Worm (Caenorhabditis elegans) whole organism, young adult: Measurements from ENCODE around the gene pgp-12.

Experiments used
- B0019.2 ChIP-seq: fragments of 200-800 bp; sonication (Bioruptor generic); conservative IDR thresholded peaks from 2 replicates; pipeline ENCODE4 v1.3.6; 2022; ENCODE audit warnings: missing genetic modification reagents, missing genetic modification characterization, missing compliant biosample characterization
- B0261.1 ChIP-seq: sonication (generic microtip); optimal IDR thresholded peaks from 2 replicates; lab custom pipeline; 2016; ENCODE audit warnings: mild to moderate bottlenecking, missing genetic modification characterization, moderate library complexity, missing compliant biosample characterization
- C06A6.2 ChIP-seq: fragments of 200-800 bp; sonication (Bioruptor generic); conservative IDR thresholded peaks from 2 replicates; pipeline ENCODE4 v1.3.6; 2022; ENCODE audit warnings: missing genetic modification characterization, missing compliant biosample characterization
- F10E7.11 ChIP-seq: sonication (generic microtip); optimal IDR thresholded peaks from 2 replicates; lab custom pipeline; 2017; ENCODE audit warnings: mild to moderate bottlenecking, missing genetic modification characterization, moderate library complexity, missing compliant biosample characterization
- F23B12.7 ChIP-seq: sonication (generic microtip); optimal IDR thresholded peaks from 2 replicates; lab custom pipeline; 2017; ENCODE audit warnings: missing genetic modification characterization, mild to moderate bottlenecking, missing compliant biosample characterization, antibody characterized with exemption, moderate library complexity; ENCODE audit not compliant: insufficient read depth
- F37B4.10 ChIP-seq: fragments of 200-800 bp; sonication (Bioruptor generic); IDR thresholded peaks from 2 replicates; pipeline ENCODE4 v1.3.6; 2022; ENCODE audit warnings: missing genetic modification characterization, missing compliant biosample characterization
- F52B5.7 ChIP-seq: sonication (generic microtip); optimal IDR thresholded peaks from 2 replicates; lab custom pipeline; 2016; ENCODE audit warnings: mild to moderate bottlenecking, missing genetic modification characterization, missing compliant biosample characterization
- F57A8.1 ChIP-seq: fragments of 200-800 bp; sonication (Bioruptor generic); optimal IDR thresholded peaks from 2 replicates; lab custom pipeline; 2018; ENCODE audit warnings: mild to moderate bottlenecking, missing genetic modification characterization, moderate library complexity, missing compliant biosample characterization
- K12H6.12 ChIP-seq: fragments of 200-800 bp; sonication (Bioruptor generic); optimal IDR thresholded peaks from 2 replicates; lab custom pipeline; 2018; ENCODE audit warnings: mild to moderate bottlenecking, missing genetic modification characterization, missing compliant biosample characterization
- Y53G8AR.9 ChIP-seq: fragments of 200-800 bp; sonication (Bioruptor generic); conservative IDR thresholded peaks from 2 replicates; pipeline ENCODE4 v1.3.6; 2022; ENCODE audit warnings: missing genetic modification reagents, missing genetic modification characterization, missing compliant biosample characterization
- Y56A3A.18 ChIP-seq: fragments of 200-800 bp; sonication (Bioruptor generic); IDR thresholded peaks from 2 replicates; pipeline ENCODE4 v1.3.6; 2022; ENCODE audit warnings: missing genetic modification reagents, missing genetic modification characterization, missing compliant biosample characterization
- Y79H2A.3 ChIP-seq: fragments of 200-800 bp; sonication (Bioruptor generic); conservative IDR thresholded peaks from 2 replicates; pipeline ENCODE4 v1.3.6; 2022; ENCODE audit warnings: missing genetic modification reagents, missing genetic modification characterization, missing compliant biosample characterization
- akir-1 ChIP-seq: fragments of 200-800 bp; sonication (Bioruptor generic); optimal IDR thresholded peaks from 2 replicates; lab custom pipeline; 2018; ENCODE audit warnings: mild to moderate bottlenecking, missing genetic modification characterization, moderate library complexity, missing compliant biosample characterization
- attf-3 ChIP-seq: fragments of 200-800 bp; sonication (Bioruptor generic); conservative IDR thresholded peaks from 2 replicates; pipeline ENCODE4 v1.3.6; 2022; ENCODE audit warnings: missing genetic modification reagents, missing genetic modification characterization, missing compliant biosample characterization
- attf-6 ChIP-seq: fragments of 200-800 bp; sonication (Bioruptor generic); IDR thresholded peaks from 2 replicates; pipeline ENCODE4 v1.3.6; 2022; ENCODE audit warnings: missing genetic modification reagents, missing genetic modification characterization, missing compliant biosample characterization
- bed-1 ChIP-seq: fragments of 200-800 bp; sonication (Bioruptor generic); IDR thresholded peaks from 2 replicates; pipeline ENCODE4 v1.3.6; 2022; ENCODE audit warnings: missing genetic modification reagents, missing genetic modification characterization, missing compliant biosample characterization
- bed-2 ChIP-seq: fragments of 200-800 bp; sonication (Bioruptor generic); IDR thresholded peaks from 2 replicates; pipeline ENCODE4 v1.3.6; 2022; ENCODE audit warnings: missing genetic modification reagents, missing genetic modification characterization, missing compliant biosample characterization
- ceh-27 ChIP-seq: fragments of 200-800 bp; sonication (Bioruptor generic); optimal IDR thresholded peaks from 2 replicates; lab custom pipeline; 2018; ENCODE audit warnings: mild to moderate bottlenecking, missing genetic modification characterization, moderate library complexity, missing compliant biosample characterization
- dpff-1 ChIP-seq: sonication (generic microtip); optimal IDR thresholded peaks from 2 replicates; lab custom pipeline; 2017; ENCODE audit warnings: mild to moderate bottlenecking, missing genetic modification characterization, missing compliant biosample characterization
- egl-44 ChIP-seq: fragments of 200-800 bp; sonication (Bioruptor generic); IDR thresholded peaks from 2 replicates; pipeline ENCODE4 v1.3.6; 2022; ENCODE audit warnings: missing genetic modification reagents, missing genetic modification characterization, missing compliant biosample characterization
- ekl-4 ChIP-seq: fragments of 200-800 bp; sonication (Bioruptor generic); IDR thresholded peaks from 2 replicates; pipeline ENCODE4 v1.3.6; 2022; ENCODE audit warnings: missing genetic modification reagents, missing genetic modification characterization, missing compliant biosample characterization
- hlh-12 ChIP-seq: sonication (generic microtip); optimal IDR thresholded peaks from 2 replicates; lab custom pipeline; 2016; ENCODE audit warnings: missing genetic modification characterization, missing compliant biosample characterization
- hmg-20 ChIP-seq: fragments of 200-800 bp; sonication (Bioruptor generic); IDR thresholded peaks from 2 replicates; pipeline ENCODE4 v1.3.6; 2022; ENCODE audit warnings: missing genetic modification reagents, missing genetic modification characterization, missing compliant biosample characterization
- let-526 ChIP-seq: fragments of 200-800 bp; sonication (Bioruptor generic); IDR thresholded peaks from 2 replicates; pipeline ENCODE4 v1.3.6; 2022; ENCODE audit warnings: missing genetic modification reagents, missing genetic modification characterization, missing compliant biosample characterization
- let-607 ChIP-seq, 2 experiments: fragments of 200-800 bp in 1 of 2; sonication (Bioruptor generic) in 1 of 2; sonication (generic microtip) in 1 of 2; optimal IDR thresholded peaks; 2 replicates each; lab custom pipeline; 2016 to 2018; ENCODE audit warnings: mild to moderate bottlenecking in 2 of 2, missing compliant biosample characterization in 2 of 2, missing genetic modification characterization in 2 of 2, moderate library complexity in 2 of 2, missing genotype in 1 of 2
- lin-35 ChIP-seq, 3 experiments: fragments of 150-350 bp in 2 of 3; sonication (generic microtip) in 1 of 3; optimal IDR thresholded peaks; 2 replicates each; lab custom pipeline; 2014 to 2018; ENCODE audit warnings: missing biosample characterization in 3 of 3, missing genetic modification characterization in 3 of 3, missing genetic modification reagents in 3 of 3
- lin-40 ChIP-seq: sonication (generic microtip); optimal IDR thresholded peaks from 2 replicates; lab custom pipeline; 2016; ENCODE audit warnings: missing genetic modification characterization, mild to moderate bottlenecking, missing compliant biosample characterization, missing genotype, missing genetic modification reagents
- madf-3 ChIP-seq: fragments of 200-800 bp; sonication (Bioruptor generic); IDR thresholded peaks from 2 replicates; pipeline ENCODE4 v1.3.6; 2022; ENCODE audit warnings: missing genetic modification reagents, missing genetic modification characterization, missing compliant biosample characterization
- mes-4 ChIP-seq: sonication (generic microtip); optimal IDR thresholded peaks from 2 replicates; lab custom pipeline; 2016; ENCODE audit warnings: missing genotype, missing genetic modification characterization, missing compliant biosample characterization
- nfya-1 ChIP-seq: sonication (generic microtip); optimal IDR thresholded peaks from 2 replicates; lab custom pipeline; 2017; ENCODE audit warnings: antibody characterized with exemption, missing compliant biosample characterization, missing genetic modification characterization, borderline replicate concordance; ENCODE audit not compliant: insufficient read depth
- nhr-80 ChIP-seq: sonication (generic microtip); optimal IDR thresholded peaks from 2 replicates; lab custom pipeline; 2016; ENCODE audit warnings: missing genetic modification characterization, missing compliant biosample characterization
- nhr-90 ChIP-seq: sonication (generic microtip); optimal IDR thresholded peaks from 2 replicates; lab custom pipeline; 2016; ENCODE audit warnings: missing genotype, mild to moderate bottlenecking, missing genetic modification characterization, missing compliant biosample characterization
- rec-8 ChIP-seq, 2 experiments: sonication (generic microtip); optimal IDR thresholded peaks; 2 replicates each; lab custom pipeline; 2016; ENCODE audit warnings: mild to moderate bottlenecking in 2 of 2, missing genetic modification characterization in 2 of 2, missing genetic modification reagents in 2 of 2, missing genotype in 2 of 2, missing biosample characterization in 1 of 2, missing compliant biosample characterization in 1 of 2, moderate library complexity in 1 of 2
- sdz-38 ChIP-seq: sonication (generic microtip); optimal IDR thresholded peaks from 2 replicates; lab custom pipeline; 2016; ENCODE audit warnings: missing genotype, missing genetic modification characterization, missing compliant biosample characterization
- snpc-1.1 ChIP-seq: sonication (generic microtip); optimal IDR thresholded peaks from 2 replicates; lab custom pipeline; 2017; ENCODE audit warnings: missing genetic modification characterization, mild to moderate bottlenecking, missing compliant biosample characterization, antibody characterized with exemption, moderate library complexity, missing genotype, missing genetic modification reagents; ENCODE audit not compliant: insufficient read depth
- snpc-1.3 ChIP-seq: sonication (generic microtip); optimal IDR thresholded peaks from 2 replicates; lab custom pipeline; 2017; ENCODE audit warnings: missing genetic modification characterization, mild to moderate bottlenecking, missing compliant biosample characterization, antibody characterized with exemption, moderate library complexity, missing genotype, missing genetic modification reagents; ENCODE audit not compliant: insufficient read depth
- somi-1 ChIP-seq: fragments of 200-800 bp; sonication (Bioruptor generic); optimal IDR thresholded peaks from 2 replicates; lab custom pipeline; 2018; ENCODE audit warnings: mild to moderate bottlenecking, missing genetic modification characterization, missing compliant biosample characterization
- xnd-1 ChIP-seq: sonication (generic microtip); optimal IDR thresholded peaks from 2 replicates; lab custom pipeline; 2016; ENCODE audit warnings: missing genotype, missing genetic modification reagents, missing genetic modification characterization, missing compliant biosample characterization
- zfh-2 ChIP-seq: fragments of 200-800 bp; sonication (Bioruptor generic); conservative IDR thresholded peaks from 2 replicates; pipeline ENCODE4 v1.3.6; 2022; ENCODE audit warnings: missing genetic modification reagents, missing genetic modification characterization, missing compliant biosample characterization
- ztf-22 ChIP-seq: fragments of 200-800 bp; sonication (Bioruptor generic); optimal IDR thresholded peaks from 2 replicates; lab custom pipeline; 2018; ENCODE audit warnings: mild to moderate bottlenecking, missing genetic modification characterization, moderate library complexity, missing compliant biosample characterization
- ztf-25 ChIP-seq: fragments of 200-800 bp; sonication (Bioruptor generic); IDR thresholded peaks from 2 replicates; pipeline ENCODE4 v1.3.6; 2022; ENCODE audit warnings: missing genetic modification reagents, missing genetic modification characterization, missing compliant biosample characterization
- ztf-26 ChIP-seq: sonication (generic microtip); optimal IDR thresholded peaks from 2 replicates; lab custom pipeline; 2017; ENCODE audit warnings: missing genetic modification characterization, missing compliant biosample characterization
- ztf-28 ChIP-seq: fragments of 200-800 bp; sonication (Bioruptor generic); IDR thresholded peaks from 2 replicates; pipeline ENCODE4 v1.3.6; 2022; ENCODE audit warnings: missing genetic modification reagents, missing genetic modification characterization, missing compliant biosample characterization

pgp-12 gene

ce11 chrX:12731188-12731857 is at the start of gene pgp-12:
Gene pgp-12, plus strand, starts transcription at chrX:12731807.
- TF ChIP-seq let-607 (tag; optimal IDR thresholded peaks at IDR 0.05; lab: Kevin White, UChicago): no peak
- TF ChIP-seq xnd-1 (tag; lab: Kevin White, UChicago): no peak
- no peak for TF ChIP-seq egl-44 (GFP tag; lab: Robert Waterston, UW)
- no peak for TF ChIP-seq bed-2
- no peak for TF ChIP-seq snpc-1.3 (tag; lab: Kevin White, UChicago)
- TF ChIP-seq mes-4 (tag; lab: Kevin White, UChicago): no peak
- TF ChIP-seq Y79H2A.3 (GFP tag; lab: Robert Waterston, UW): no peak
- no peak for TF ChIP-seq madf-3 (GFP tag; lab: Robert Waterston, UW)
- TF ChIP-seq F10E7.11 (tag; lab: Kevin White, UChicago): no peak
- TF ChIP-seq rec-8 (tag; optimal IDR thresholded peaks at IDR 0.05; lab: Kevin White, UChicago): no peak
- TF ChIP-seq F52B5.7: no peak
- no peak for TF ChIP-seq ceh-27 (GFP tag; lab: Kevin White, UChicago)
- no peak for TF ChIP-seq Y53G8AR.9 (GFP tag; lab: Robert Waterston, UW)
- TF ChIP-seq let-526 (GFP tag; lab: Robert Waterston, UW): no peak
- no peak for TF ChIP-seq ztf-28
- TF ChIP-seq nhr-80 (tag; lab: Kevin White, UChicago): no peak
- TF ChIP-seq F23B12.7 (tag; lab: Kevin White, UChicago): no peak
- TF ChIP-seq snpc-1.1: no peak
- no peak for TF ChIP-seq nhr-90 (tag; lab: Kevin White, UChicago)
- no peak for TF ChIP-seq F37B4.10

ce11 chrX:12687482-12687881 is 44.1 kb upstream of the pgp-12 start:
- no peak for TF ChIP-seq akir-1 (GFP tag; lab: Kevin White, UChicago)
- no peak for TF ChIP-seq ztf-25 (GFP tag; lab: Robert Waterston, UW)
- TF ChIP-seq F57A8.1 (GFP tag; lab: Kevin White, UChicago): no peak
- TF ChIP-seq bed-1 (GFP tag; lab: Robert Waterston, UW): no peak
- TF ChIP-seq ztf-26 (tag; lab: Kevin White, UChicago): no peak
- TF ChIP-seq hlh-12 (tag; lab: Kevin White, UChicago): no peak
- no peak for TF ChIP-seq dpff-1 (tag; lab: Kevin White, UChicago)
- TF ChIP-seq hmg-20: no peak
- TF ChIP-seq, all 124 proteins: peak for 0

- no peak for TF ChIP-seq attf-6 (GFP tag; lab: Robert Waterston, UW)
- TF ChIP-seq dpff-1 (tag; lab: Kevin White, UChicago): no peak
- 0 out of 2 replicates have a peak, but pooled peaks have one; percentile 10 for TF ChIP-seq zfh-2 (GFP tag; lab: Robert Waterston, UW)
Observed at ce11 chrX:12688632-12689031, 43.0 kb upstream of the pgp-12 start.

- TF ChIP-seq B0261.1 (tag; lab: Kevin White, UChicago) (no peak), ztf-28 (no peak), egl-44 (GFP tag; lab: Robert Waterston, UW) (no peak), C06A6.2 (GFP tag; lab: Robert Waterston, UW) (no peak), lin-40 (tag; lab: Kevin White, UChicago) (no peak), Y56A3A.18 (no peak), attf-3 (no peak), K12H6.12 (tag; lab: Kevin White, UChicago) (no peak), lin-35 (GFP tag; optimal IDR thresholded peaks at IDR 0.05; lab: Kevin White, UChicago) (no peak), ekl-4 (GFP tag; lab: Robert Waterston, UW) (no peak), Y79H2A.3 (GFP tag; lab: Robert Waterston, UW) (no peak), ztf-22 (GFP tag; lab: Kevin White, UChicago) (no peak), sdz-38 (no peak), somi-1 (GFP tag; lab: Kevin White, UChicago) (no peak), nfya-1 (no peak), B0019.2 (GFP tag; lab: Robert Waterston, UW) (no peak)
Observed at ce11 chrX:12689869-12690268, 41.7 kb upstream of the pgp-12 start.
